Fruit fly (Drosophila melanogaster) whole organism, prepupa: Measurements from ENCODE around the gene Hsc20.
A peak's percentile ranks its signal among the peaks of the same experiment; 100 is the strongest.

ENCODE experiments used
- Blimp-1 ChIP-seq: fragments of 200-800 bp; sonication (Bioruptor generic); optimal IDR thresholded peaks from 3 replicates; lab custom pipeline; 2017; ENCODE audit warnings: missing biosample characterization, missing genetic modification characterization, mild to moderate bottlenecking, moderate library complexity, missing genetic modification reagents
- CG11294 ChIP-seq: fragments of 200-800 bp; sonication (Bioruptor generic); IDR thresholded peaks from 2 replicates; pipeline ENCODE4 v1.3.6; 2022; ENCODE audit warnings: missing biosample characterization, missing genetic modification characterization
- CG11902 ChIP-seq: fragments of 200-800 bp; sonication (Bioruptor generic); optimal IDR thresholded peaks from 3 replicates; lab custom pipeline; 2016; ENCODE audit warnings: missing biosample characterization, missing genetic modification characterization
- CG15336 ChIP-seq: fragments of 200-800 bp; sonication (Bioruptor generic); IDR thresholded peaks from 2 replicates; pipeline ENCODE4 v1.3.6; 2022; ENCODE audit warnings: missing biosample characterization, missing genetic modification characterization
- CG1621 ChIP-seq: fragments of 200-800 bp; sonication (Bioruptor generic); optimal IDR thresholded peaks from 3 replicates; lab custom pipeline; 2018; ENCODE audit warnings: missing biosample characterization, mild to moderate bottlenecking, missing genetic modification characterization
- CG3032 ChIP-seq: fragments of 200-800 bp; optimal IDR thresholded peaks from 2 replicates; lab custom pipeline; 2019; ENCODE audit warnings: missing biosample characterization, mild to moderate bottlenecking, missing genetic modification characterization, moderate library complexity
- CG31627 ChIP-seq: fragments of 200-800 bp; sonication (Bioruptor generic); optimal IDR thresholded peaks from 3 replicates; lab custom pipeline; 2016; ENCODE audit warnings: missing biosample characterization, missing genetic modification characterization
- CG32006 ChIP-seq: fragments of 200-800 bp; sonication (Bioruptor generic); optimal IDR thresholded peaks from 3 replicates; lab custom pipeline; 2017; ENCODE audit warnings: missing biosample characterization, mild to moderate bottlenecking, missing genetic modification characterization
- CG34406 ChIP-seq: fragments of 200-800 bp; sonication (Bioruptor generic); optimal IDR thresholded peaks from 3 replicates; lab custom pipeline; 2016; ENCODE audit warnings: missing biosample characterization, missing genetic modification characterization
- CG4318 ChIP-seq: fragments of 200-800 bp; sonication (Bioruptor generic); optimal IDR thresholded peaks from 3 replicates; lab custom pipeline; 2017; ENCODE audit warnings: missing biosample characterization, mild to moderate bottlenecking, missing genetic modification characterization
- CG6163 ChIP-seq: fragments of 200-800 bp; sonication (Bioruptor generic); IDR thresholded peaks from 3 replicates; pipeline ENCODE4 v1.3.6; 2022; ENCODE audit warnings: missing biosample characterization, missing genetic modification characterization
- CG6276 ChIP-seq: fragments of 200-800 bp; sonication (Bioruptor generic); optimal IDR thresholded peaks from 2 replicates; lab custom pipeline; 2017; ENCODE audit warnings: missing biosample characterization, mild to moderate bottlenecking, missing genetic modification characterization
- CG6808 ChIP-seq: fragments of 200-800 bp; sonication (Bioruptor generic); optimal IDR thresholded peaks from 3 replicates; lab custom pipeline; 2017; ENCODE audit warnings: missing biosample characterization, missing genetic modification characterization, mild to moderate bottlenecking, moderate library complexity, missing genetic modification reagents
- CG6854 ChIP-seq: fragments of 200-800 bp; sonication (Bioruptor generic); optimal IDR thresholded peaks from 2 replicates; lab custom pipeline; 2017; ENCODE audit warnings: missing biosample characterization, mild to moderate bottlenecking, missing genetic modification characterization
- CG7368 ChIP-seq: fragments of 200-800 bp; sonication (Bioruptor generic); optimal IDR thresholded peaks from 3 replicates; lab custom pipeline; 2016; ENCODE audit warnings: missing biosample characterization, missing genetic modification characterization
- CG8119 ChIP-seq: fragments of 200-800 bp; sonication (Bioruptor generic); IDR thresholded peaks from 3 replicates; pipeline ENCODE4 v1.3.6; 2022; ENCODE audit warnings: missing biosample characterization, missing genetic modification characterization
- CG8319 ChIP-seq: fragments of 200-800 bp; sonication (Bioruptor generic); optimal IDR thresholded peaks from 3 replicates; lab custom pipeline; 2016; ENCODE audit warnings: missing biosample characterization, missing genetic modification characterization
- CG8632 ChIP-seq: fragments of 200-800 bp; sonication (Bioruptor generic); optimal IDR thresholded peaks from 3 replicates; lab custom pipeline; 2016; ENCODE audit warnings: missing biosample characterization, missing genetic modification characterization
- CG9139 ChIP-seq: fragments of 200-800 bp; sonication (Bioruptor generic); optimal IDR thresholded peaks from 3 replicates; lab custom pipeline; 2017; ENCODE audit warnings: missing biosample characterization, mild to moderate bottlenecking, missing genetic modification characterization
- Eip75B ChIP-seq: fragments of 200-800 bp; sonication (Bioruptor generic); optimal IDR thresholded peaks from 3 replicates; lab custom pipeline; 2016; ENCODE audit warnings: missing biosample characterization, missing genetic modification characterization
- Eip78C ChIP-seq: fragments of 200-800 bp; sonication (Bioruptor generic); peaks from one replicate; lab custom pipeline; 2016; ENCODE audit warnings: missing biosample characterization, missing genetic modification characterization
- Eip93F ChIP-seq: fragments of 200-800 bp; sonication (Bioruptor generic); optimal IDR thresholded peaks from 2 replicates; lab custom pipeline; 2016; ENCODE audit warnings: missing biosample characterization, mild to moderate bottlenecking, missing genetic modification characterization
- Ets21C ChIP-seq: fragments of 200-800 bp; sonication (Bioruptor generic); optimal IDR thresholded peaks from 3 replicates; lab custom pipeline; 2016; ENCODE audit warnings: missing biosample characterization, missing genetic modification characterization
- Hr38 ChIP-seq: sonication (Bioruptor generic); optimal IDR thresholded peaks from 2 replicates; lab custom pipeline; 2016; ENCODE audit warnings: missing biosample characterization, missing genetic modification characterization
- Hr39 ChIP-seq: fragments of 200-800 bp; sonication (Bioruptor generic); optimal IDR thresholded peaks from 2 replicates; lab custom pipeline; 2016; ENCODE audit warnings: missing biosample characterization, missing genetic modification characterization
- Hr4 ChIP-seq: fragments of 200-800 bp; sonication (Bioruptor generic); optimal IDR thresholded peaks from 3 replicates; lab custom pipeline; 2016; ENCODE audit warnings: missing biosample characterization, missing genetic modification characterization
- Met ChIP-seq: fragments of 200-800 bp; sonication (Bioruptor generic); optimal IDR thresholded peaks from 3 replicates; lab custom pipeline; 2016; ENCODE audit warnings: missing biosample characterization, missing genetic modification characterization
- OdsH ChIP-seq: fragments of 200-800 bp; sonication (Bioruptor generic); optimal IDR thresholded peaks from 3 replicates; lab custom pipeline; 2016; ENCODE audit warnings: missing biosample characterization, missing genetic modification characterization
- Smox ChIP-seq: fragments of 200-800 bp; sonication (Bioruptor generic); optimal IDR thresholded peaks from 3 replicates; lab custom pipeline; 2016; ENCODE audit warnings: missing biosample characterization, missing genetic modification characterization
- Sox102F ChIP-seq: fragments of 200-800 bp; sonication (Bioruptor generic); optimal IDR thresholded peaks from 2 replicates; lab custom pipeline; 2016; ENCODE audit warnings: missing biosample characterization, mild to moderate bottlenecking, missing genetic modification characterization
- Sox15 ChIP-seq: fragments of 200-800 bp; sonication (Bioruptor generic); optimal IDR thresholded peaks from 3 replicates; lab custom pipeline; 2016; ENCODE audit warnings: missing biosample characterization, missing genetic modification characterization
- achi ChIP-seq: fragments of 200-800 bp; sonication (Bioruptor generic); optimal IDR thresholded peaks from 3 replicates; lab custom pipeline; 2016; ENCODE audit warnings: missing biosample characterization, missing genetic modification characterization
- acj6 ChIP-seq: fragments of 200-800 bp; sonication (Bioruptor generic); optimal IDR thresholded peaks from 3 replicates; lab custom pipeline; 2016; ENCODE audit warnings: missing biosample characterization, missing genetic modification characterization
- cyc ChIP-seq: fragments of 200-800 bp; sonication (Bioruptor generic); optimal IDR thresholded peaks from 3 replicates; lab custom pipeline; 2016; ENCODE audit warnings: missing biosample characterization, missing genetic modification characterization
- dsx ChIP-seq: fragments of 200-800 bp; optimal IDR thresholded peaks from 3 replicates; lab custom pipeline; 2019; ENCODE audit warnings: missing biosample characterization, mild to moderate bottlenecking, missing genetic modification characterization, moderate library complexity; ENCODE audit not compliant: poor library complexity, severe bottlenecking
- eg ChIP-seq: fragments of 200-800 bp; sonication (Bioruptor generic); IDR thresholded peaks from 3 replicates; pipeline ENCODE4 v1.3.6; 2022; ENCODE audit warnings: missing biosample characterization, missing genetic modification characterization
- esn ChIP-seq: fragments of 200-800 bp; sonication (Bioruptor generic); optimal IDR thresholded peaks from 2 replicates; lab custom pipeline; 2016; ENCODE audit warnings: missing biosample characterization, mild to moderate bottlenecking, missing genetic modification characterization, moderate library complexity
- fd85E ChIP-seq: fragments of 200-800 bp; sonication (Bioruptor generic); optimal IDR thresholded peaks from 3 replicates; lab custom pipeline; 2016; ENCODE audit warnings: missing biosample characterization, missing genetic modification characterization
- lz ChIP-seq: fragments of 200-800 bp; sonication (Bioruptor generic); optimal IDR thresholded peaks from 3 replicates; lab custom pipeline; 2016; ENCODE audit warnings: missing biosample characterization, missing genetic modification characterization
- salr ChIP-seq, 2 experiments: fragments of 200-800 bp; sonication (Bioruptor generic); optimal IDR thresholded peaks; 3 replicates each; lab custom pipeline; 2016 to 2018; ENCODE audit warnings: missing biosample characterization in 2 of 2, missing genetic modification characterization in 2 of 2, mild to moderate bottlenecking in 1 of 2
- spab ChIP-seq: fragments of 200-800 bp; sonication (Bioruptor generic); optimal IDR thresholded peaks from 2 replicates; lab custom pipeline; 2017; ENCODE audit warnings: missing biosample characterization, mild to moderate bottlenecking, missing genetic modification characterization, missing genetic modification reagents
- ss ChIP-seq, 2 experiments: fragments of 200-800 bp; sonication (Bioruptor generic); optimal IDR thresholded peaks; 2 replicates in 1 of 2; 3 replicates in 1 of 2; lab custom pipeline; 2017 to 2018; ENCODE audit warnings: mild to moderate bottlenecking in 2 of 2, missing biosample characterization in 2 of 2, missing genetic modification characterization in 2 of 2, moderate library complexity in 1 of 2
- svp ChIP-seq: fragments of 200-800 bp; sonication (Bioruptor generic); peaks from one replicate; lab custom pipeline; 2016; ENCODE audit warnings: missing biosample characterization, missing genetic modification characterization
- topi ChIP-seq: fragments of 200-800 bp; sonication (Bioruptor generic); optimal IDR thresholded peaks from 3 replicates; lab custom pipeline; 2016; ENCODE audit warnings: missing biosample characterization, missing genetic modification characterization
- vri ChIP-seq: fragments of 200-800 bp; sonication (Bioruptor generic); optimal IDR thresholded peaks from 3 replicates; lab custom pipeline; 2016; ENCODE audit warnings: missing biosample characterization, mild to moderate bottlenecking, missing genetic modification characterization

Hsc20 gene

dm6 chr3L:16189058-16189924, 43.6 kb upstream of the Hsc20 start (continued):
- TF ChIP-seq dsx (GFP tag; lab: Kevin White, UChicago) (peak; percentile 34), CG6808 (GFP tag; lab: Kevin White, UChicago) (peak; percentile 64), Blimp-1 (GFP tag; lab: Kevin White, UChicago) (no peak), spab (GFP tag; lab: Kevin White, UChicago) (peak; percentile 67), CG3032 (tag; lab: Kevin White, UChicago) (peak; percentile 63), CG32006 (GFP tag; lab: Kevin White, UChicago) (peak; percentile 42), CG9139 (no peak), topi (GFP tag; lab: Kevin White, UChicago) (peak; percentile 33), eg (GFP tag; lab: Robert Waterston, UW) (no peak), acj6 (peak; percentile 46), Met (GFP tag; lab: Kevin White, UChicago) (peak; percentile 56)

dm6 chr3L:16189925-16190231, 43.0 kb upstream of the Hsc20 start:
- TF ChIP-seq svp = peak; percentile 37
- peak; percentile 55 for TF ChIP-seq CG6854 (GFP tag; lab: Kevin White, UChicago)
- TF ChIP-seq achi (GFP tag; lab: Kevin White, UChicago) = no peak
- TF ChIP-seq Smox (GFP tag; lab: Kevin White, UChicago) = no peak
- no peak for TF ChIP-seq CG7368 (GFP tag; lab: Kevin White, UChicago)
- peak; percentile 33 for TF ChIP-seq CG1621 (tag; lab: Kevin White, UChicago)
- peak; percentile 51 for TF ChIP-seq Eip78C (GFP tag; lab: Kevin White, UChicago)
- peak; percentile 2 for TF ChIP-seq dsx (GFP tag; lab: Kevin White, UChicago)

- no peak for TF ChIP-seq Hr38 (GFP tag; lab: Kevin White, UChicago)
- peak; percentile 70 for TF ChIP-seq Eip93F (GFP tag; lab: Kevin White, UChicago)
- peak; percentile 34; the same call in 1 of the 3 replicates for TF ChIP-seq eg (GFP tag; lab: Robert Waterston, UW)
- 0 out of 3 replicates have a peak, but pooled peaks have one; percentile 26 for TF ChIP-seq CG8119 (GFP tag; lab: Robert Waterston, UW)
- no peak for TF ChIP-seq acj6
- no peak for TF ChIP-seq CG15336 (GFP tag; lab: Robert Waterston, UW)
- TF ChIP-seq CG34406 = no peak
- peak; percentile 85 for TF ChIP-seq vri
- peak; percentile 61 for TF ChIP-seq CG9139
- no peak for TF ChIP-seq CG4318
- TF ChIP-seq Smox (GFP tag; lab: Kevin White, UChicago) = no peak
- no peak for TF ChIP-seq lz
- 0 out of 2 replicates have a peak, but pooled peaks have one; percentile 34 for TF ChIP-seq CG11294 (GFP tag; lab: Robert Waterston, UW)
- no peak for TF ChIP-seq OdsH (GFP tag; lab: Kevin White, UChicago)
- TF ChIP-seq cyc (GFP tag; lab: Kevin White, UChicago) = no peak
- TF ChIP-seq salr (GFP tag; optimal IDR thresholded peaks at IDR 0.05; lab: Kevin White, UChicago) = no peak
- no peak for TF ChIP-seq Hr39
- TF ChIP-seq CG6163 (GFP tag; lab: Robert Waterston, UW) = no peak; the same call in 1 of the 3 replicates
- TF ChIP-seq CG8632 (GFP tag; lab: Kevin White, UChicago) = no peak
- no peak for TF ChIP-seq esn
- TF ChIP-seq fd85E = no peak
- peak; percentile 7 for TF ChIP-seq Eip75B (GFP tag; lab: Kevin White, UChicago)
- TF ChIP-seq Hr4 (GFP tag; lab: Kevin White, UChicago) = no peak
- TF ChIP-seq dsx (GFP tag; lab: Kevin White, UChicago) = no peak
- TF ChIP-seq Eip78C (GFP tag; lab: Kevin White, UChicago) = peak; percentile 85
- no peak for TF ChIP-seq Ets21C (GFP tag; lab: Kevin White, UChicago)
- TF ChIP-seq Sox102F (GFP tag; lab: Kevin White, UChicago) = peak; percentile 24
- peak; percentile 67 to 72 for TF ChIP-seq ss (GFP tag; optimal IDR thresholded peaks at IDR 0.05; lab: Kevin White, UChicago)
- TF ChIP-seq Met (GFP tag; lab: Kevin White, UChicago) = peak; percentile 20
- no peak for TF ChIP-seq CG11902 (GFP tag; lab: Kevin White, UChicago)
- TF ChIP-seq CG6854 (GFP tag; lab: Kevin White, UChicago) = peak; percentile 69
- peak; percentile 63 for TF ChIP-seq svp
- peak; percentile 17 for TF ChIP-seq CG6276 (GFP tag; lab: Kevin White, UChicago)
- TF ChIP-seq CG6808 (GFP tag; lab: Kevin White, UChicago) = peak; percentile 56
- TF ChIP-seq Sox15 (GFP tag; lab: Kevin White, UChicago) = no peak
- no peak for TF ChIP-seq CG31627 (GFP tag; lab: Kevin White, UChicago)
- TF ChIP-seq CG8319 (GFP tag; lab: Kevin White, UChicago) = no peak
Observed at dm6 chr3L:16190885-16191284, 42.0 kb upstream of the Hsc20 start.
